Worm (Caenorhabditis elegans) whole organism, L4 larva: ENCODE data around the gene C15C7.4.

Source experiments
- F44E2.7 ChIP-seq: fragments of 200-800 bp; sonication (Bioruptor generic); IDR thresholded peaks from 2 replicates; pipeline ENCODE4 v2.1.2; 2022; ENCODE audit warnings: missing genetic modification characterization, missing compliant biosample characterization
- F49E8.2 ChIP-seq: sonication (generic microtip); optimal IDR thresholded peaks from 2 replicates; lab custom pipeline; 2016; ENCODE audit warnings: missing compliant biosample characterization, mild to moderate bottlenecking, missing genetic modification characterization, borderline replicate concordance
- R02D3.7 ChIP-seq: fragments of 150-350 bp; sonication (generic microtip); optimal IDR thresholded peaks from 3 replicates; lab custom pipeline; 2014; ENCODE audit warnings: missing biosample characterization, missing genetic modification characterization
- T26A8.4 ChIP-seq: fragments of 200-800 bp; sonication (Bioruptor generic); IDR thresholded peaks from 2 replicates; pipeline ENCODE4 v1.3.6; 2022; ENCODE audit warnings: missing genetic modification characterization, missing compliant biosample characterization
- ZK337.2 ChIP-seq: fragments of 200-800 bp; sonication (Bioruptor generic); IDR thresholded peaks from 2 replicates; pipeline ENCODE4 v1.3.6; 2022; ENCODE audit warnings: missing genetic modification reagents, missing genetic modification characterization, missing compliant biosample characterization
- arid-1 ChIP-seq: fragments of 200-800 bp; sonication (Bioruptor generic); conservative IDR thresholded peaks from 2 replicates; pipeline ENCODE4 v1.3.6; 2022; ENCODE audit warnings: missing genetic modification reagents, missing genetic modification characterization, missing compliant biosample characterization
- attf-4 ChIP-seq: sonication (generic microtip); optimal IDR thresholded peaks from 3 replicates; lab custom pipeline; 2017; ENCODE audit warnings: missing biosample characterization, missing genetic modification characterization
- ceh-44 ChIP-seq: fragments of 200-800 bp; sonication (Bioruptor generic); IDR thresholded peaks from 2 replicates; pipeline ENCODE4 v1.3.6; 2022; ENCODE audit warnings: missing genetic modification reagents, missing genetic modification characterization, missing compliant biosample characterization
- ceh-62 ChIP-seq: sonication (generic microtip); optimal IDR thresholded peaks from 2 replicates; lab custom pipeline; 2017; ENCODE audit warnings: missing biosample characterization, missing genetic modification characterization
- ces-1 ChIP-seq: fragments of 150-350 bp; sonication (generic microtip); optimal IDR thresholded peaks from 4 replicates; lab custom pipeline; 2014; ENCODE audit warnings: missing biosample characterization, missing genetic modification reagents, missing genetic modification characterization
- cey-2 ChIP-seq: sonication (generic microtip); optimal IDR thresholded peaks from 3 replicates; lab custom pipeline; 2017; ENCODE audit warnings: missing genetic modification characterization, mild to moderate bottlenecking, missing compliant biosample characterization, antibody characterized with exemption, borderline replicate concordance; ENCODE audit not compliant: insufficient read depth
- ctbp-1 ChIP-seq: fragments of 200-800 bp; sonication (Bioruptor generic); IDR thresholded peaks from 2 replicates; pipeline ENCODE4 v1.3.6; 2022; ENCODE audit warnings: missing genetic modification reagents, missing genetic modification characterization, missing compliant biosample characterization
- daf-16 ChIP-seq, 3 experiments: sonication (generic microtip); optimal IDR thresholded peaks; 2 replicates each; lab custom pipeline; 2016 to 2017; ENCODE audit warnings: missing genetic modification characterization in 3 of 3, missing genetic modification reagents in 3 of 3, mild to moderate bottlenecking in 2 of 3, missing compliant biosample characterization in 2 of 3, missing biosample characterization in 1 of 3, moderate library complexity in 1 of 3
- dmd-8 ChIP-seq: fragments of 200-800 bp; sonication (Bioruptor generic); IDR thresholded peaks from 2 replicates; pipeline ENCODE4 v1.3.6; 2022; ENCODE audit warnings: missing genetic modification characterization, missing compliant biosample characterization
- dve-1 ChIP-seq: sonication (generic microtip); optimal IDR thresholded peaks from 2 replicates; lab custom pipeline; 2017; ENCODE audit warnings: antibody characterized with exemption, mild to moderate bottlenecking, missing genetic modification characterization, missing compliant biosample characterization; ENCODE audit not compliant: insufficient read depth
- fkh-10 ChIP-seq: fragments of 150-350 bp; optimal IDR thresholded peaks from 2 replicates; lab custom pipeline; 2014; ENCODE audit warnings: missing biosample characterization, missing genetic modification reagents, missing genetic modification characterization
- hlh-30 ChIP-seq: sonication (generic microtip); optimal IDR thresholded peaks from 2 replicates; lab custom pipeline; 2017; ENCODE audit warnings: antibody characterized with exemption, mild to moderate bottlenecking, missing genetic modification characterization, missing compliant biosample characterization; ENCODE audit not compliant: insufficient read depth
- hmg-1.1 ChIP-seq: fragments of 200-800 bp; sonication (Bioruptor generic); IDR thresholded peaks from 2 replicates; pipeline ENCODE4 v1.3.6; 2022; ENCODE audit warnings: missing genetic modification reagents, missing genetic modification characterization, missing compliant biosample characterization
- lin-1 ChIP-seq: fragments of 200-800 bp; sonication (Bioruptor generic); IDR thresholded peaks from 2 replicates; pipeline ENCODE4 v1.3.6; 2022; ENCODE audit warnings: missing genetic modification reagents, missing genetic modification characterization, missing compliant biosample characterization
- lin-13 ChIP-seq: fragments of 150-350 bp; optimal IDR thresholded peaks from 2 replicates; lab custom pipeline; 2014; ENCODE audit warnings: missing biosample characterization, missing genetic modification reagents, missing genetic modification characterization
- lin-38 ChIP-seq: fragments of 200-800 bp; sonication (Bioruptor generic); IDR thresholded peaks from 2 replicates; pipeline ENCODE4 v1.3.6; 2022; ENCODE audit warnings: missing genetic modification reagents, missing genetic modification characterization, missing compliant biosample characterization
- lsy-2 ChIP-seq, 2 experiments: fragments of 150-350 bp in 1 of 2; sonication (generic microtip) in 1 of 2; optimal IDR thresholded peaks; 2 replicates each; lab custom pipeline; 2014 to 2017; ENCODE audit warnings: missing biosample characterization in 2 of 2, missing genetic modification characterization in 2 of 2
- mxl-2 ChIP-seq: fragments of 200-800 bp; sonication (Bioruptor generic); conservative IDR thresholded peaks from 2 replicates; pipeline ENCODE4 v1.3.6; 2022; ENCODE audit warnings: missing genetic modification reagents, missing genetic modification characterization, missing compliant biosample characterization
- nhr-11 ChIP-seq: fragments of 150-350 bp; optimal IDR thresholded peaks from 2 replicates; lab custom pipeline; 2014; ENCODE audit warnings: missing biosample characterization, missing genetic modification characterization
- nhr-237 ChIP-seq: sonication (generic microtip); optimal IDR thresholded peaks from 2 replicates; lab custom pipeline; 2017; ENCODE audit warnings: missing biosample characterization, missing genetic modification characterization
- nhr-28 ChIP-seq: fragments of 150-350 bp; optimal IDR thresholded peaks from 2 replicates; lab custom pipeline; 2014; ENCODE audit warnings: missing biosample characterization, missing genetic modification characterization
- nhr-42 ChIP-seq: fragments of 200-800 bp; sonication (Bioruptor generic); IDR thresholded peaks from 2 replicates; pipeline ENCODE4 v1.3.6; 2022; ENCODE audit warnings: missing genetic modification characterization, missing compliant biosample characterization
- nhr-6 ChIP-seq: fragments of 150-350 bp; optimal IDR thresholded peaks from 2 replicates; lab custom pipeline; 2014; ENCODE audit warnings: missing biosample characterization, missing genetic modification characterization
- nhr-76 ChIP-seq: fragments of 150-350 bp; optimal IDR thresholded peaks from 2 replicates; lab custom pipeline; 2014; ENCODE audit warnings: missing biosample characterization, missing genetic modification characterization
- pha-4 ChIP-seq, 2 experiments: fragments of 150-350 bp in 1 of 2; fragments of 200-800 bp in 1 of 2; sonication (Bioruptor generic) in 1 of 2; IDR thresholded peaks in 1 of 2; optimal IDR thresholded peaks in 1 of 2; 2 replicates each; pipeline versions ENCODE4 v1.3.6 to Lab custom; 2014 to 2022; ENCODE audit warnings: missing genetic modification characterization in 2 of 2, missing genetic modification reagents in 2 of 2, missing biosample characterization in 1 of 2, missing compliant biosample characterization in 1 of 2
- pqm-1 ChIP-seq: sonication (generic microtip); optimal IDR thresholded peaks from 2 replicates; lab custom pipeline; 2017; ENCODE audit warnings: missing biosample characterization, missing genetic modification characterization
- rbr-2 ChIP-seq: sonication (generic microtip); optimal IDR thresholded peaks from 2 replicates; lab custom pipeline; 2016; ENCODE audit warnings: missing genotype, missing genetic modification characterization, missing compliant biosample characterization
- set-16 ChIP-seq: fragments of 200-800 bp; sonication (Bioruptor generic); IDR thresholded peaks from 2 replicates; pipeline ENCODE4 v1.3.6; 2022; ENCODE audit warnings: missing genetic modification reagents, missing genetic modification characterization, missing compliant biosample characterization
- snpc-4 ChIP-seq: fragments of 150-350 bp; optimal IDR thresholded peaks from 2 replicates; lab custom pipeline; 2014; ENCODE audit warnings: missing biosample characterization, missing genetic modification characterization
- tag-97 ChIP-seq: fragments of 200-800 bp; sonication (Bioruptor generic); IDR thresholded peaks from 2 replicates; pipeline ENCODE4 v1.3.6; 2022; ENCODE audit warnings: missing genetic modification characterization, missing compliant biosample characterization
- unc-130 ChIP-seq: sonication (generic microtip); optimal IDR thresholded peaks from 2 replicates; lab custom pipeline; 2016; ENCODE audit warnings: missing genetic modification reagents, missing genetic modification characterization, missing compliant biosample characterization
- unc-39 ChIP-seq: sonication (generic microtip); optimal IDR thresholded peaks from 2 replicates; lab custom pipeline; 2017; ENCODE audit warnings: missing biosample characterization, missing genetic modification characterization
- unc-62 ChIP-seq, 3 experiments: fragments of 150-350 bp in 1 of 3; sonication (generic microtip); optimal IDR thresholded peaks in 2 of 3; peaks in 1 of 3; 1 replicate in 1 of 3; 2 replicates in 2 of 3; lab custom pipeline; 2014 to 2017; ENCODE audit warnings: missing biosample characterization in 3 of 3, missing genetic modification characterization in 3 of 3, missing genetic modification reagents in 3 of 3, missing genotype in 1 of 3
- vab-7 ChIP-seq: fragments of 200-800 bp; sonication (Bioruptor generic); IDR thresholded peaks from 2 replicates; pipeline ENCODE4 v1.3.6; 2022; ENCODE audit warnings: missing genetic modification reagents, missing genetic modification characterization, missing compliant biosample characterization
- zag-1 ChIP-seq: fragments of 150-350 bp; optimal IDR thresholded peaks from 2 replicates; lab custom pipeline; 2014; ENCODE audit warnings: missing biosample characterization, missing genetic modification characterization
- zfp-2 ChIP-seq: sonication (generic microtip); optimal IDR thresholded peaks from 2 replicates; lab custom pipeline; 2016; ENCODE audit warnings: mild to moderate bottlenecking, missing genetic modification characterization, missing compliant biosample characterization
- zfp-3 ChIP-seq: fragments of 200-800 bp; sonication (Bioruptor generic); conservative IDR thresholded peaks from 2 replicates; pipeline ENCODE4 v1.3.6; 2022; ENCODE audit warnings: missing genetic modification reagents, missing genetic modification characterization, missing compliant biosample characterization
- zip-11 ChIP-seq: fragments of 200-800 bp; sonication (Bioruptor generic); IDR thresholded peaks from 2 replicates; pipeline ENCODE4 v1.3.6; 2022; ENCODE audit warnings: missing genetic modification characterization, missing compliant biosample characterization
- ztf-7 ChIP-seq: fragments of 150-350 bp; optimal IDR thresholded peaks from 2 replicates; lab custom pipeline; 2014; ENCODE audit warnings: missing biosample characterization, missing genetic modification characterization

C15C7.4 gene

ce11 chrX:3118596-3119287, 26.6 kb upstream of the C15C7.4 start:
- TF ChIP-seq dve-1 (no peak), daf-16 (GFP tag; optimal IDR thresholded peaks at IDR 0.05; lab: Kevin White, UChicago) (no peak), daf-16 (tag; optimal IDR thresholded peaks at IDR 0.05; lab: Kevin White, UChicago) (no peak), hlh-30 (tag; lab: Kevin White, UChicago) (no peak), R02D3.7 (no peak), F44E2.7 (GFP tag; lab: Robert Waterston, UW) (no peak), nhr-76 (tag; lab: Kevin White, UChicago) (no peak), rbr-2 (tag; lab: Kevin White, UChicago) (no peak), set-16 (GFP tag; lab: Robert Waterston, UW) (peak; percentile 55), pqm-1 (tag; lab: Kevin White, UChicago) (no peak), nhr-6 (tag; lab: Kevin White, UChicago) (no peak), unc-62 (GFP tag; optimal IDR thresholded peaks at IDR 0.05 in 1 of 2; lab: Kevin White, UChicago) (peak in 1 of 2 experiments; percentile 94), unc-62 (tag; optimal IDR thresholded peaks at IDR 0.05; lab: Kevin White, UChicago) (no peak)

DNA sequence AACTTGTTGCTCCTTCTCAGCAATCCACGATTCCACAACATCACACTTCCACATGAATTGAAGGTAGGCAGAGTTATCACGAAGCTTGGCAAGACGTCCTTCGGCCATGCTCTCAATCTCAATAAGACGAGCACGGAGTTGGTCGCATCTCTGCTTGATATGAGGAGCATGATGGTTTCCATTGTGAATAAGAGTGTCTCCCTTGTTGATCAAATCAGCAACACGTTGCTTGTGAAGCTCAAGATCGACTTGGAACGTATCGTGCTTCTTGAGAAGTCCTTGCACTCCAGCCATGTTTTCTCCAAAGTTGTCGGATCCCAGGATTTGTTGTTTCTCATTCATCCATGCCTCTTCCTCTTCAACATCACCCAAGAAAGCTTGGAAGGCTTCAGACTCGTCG, 25.8 kb upstream of the C15C7.4 start:
- TF ChIP-seq unc-62 (GFP tag; optimal IDR thresholded peaks at IDR 0.05 in 1 of 2; lab: Kevin White, UChicago) (peak in 1 of 2 experiments; percentile 94), unc-62 (tag; optimal IDR thresholded peaks at IDR 0.05; lab: Kevin White, UChicago) (no peak), set-16 (GFP tag; lab: Robert Waterston, UW) (no peak)
- TF ChIP-seq, all 104 proteins: peak for 1

- TF ChIP-seq nhr-42 (GFP tag; lab: Robert Waterston, UW) (no peak), ceh-44 (GFP tag; lab: Robert Waterston, UW) (no peak), cey-2 (no peak), mxl-2 (GFP tag; lab: Robert Waterston, UW) (no peak), fkh-10 (GFP tag; lab: Kevin White, UChicago) (peak; percentile 44), lin-13 (GFP tag; lab: Kevin White, UChicago) (no peak), unc-39 (tag; lab: Kevin White, UChicago) (no peak), F44E2.7 (GFP tag; lab: Robert Waterston, UW) (no peak), tag-97 (GFP tag; lab: Robert Waterston, UW) (no peak), ctbp-1 (GFP tag; lab: Robert Waterston, UW) (peak; percentile 65), ztf-7 (tag; lab: Kevin White, UChicago) (no peak), ZK337.2 (GFP tag; lab: Robert Waterston, UW) (no peak), ceh-62 (tag; lab: Kevin White, UChicago) (no peak), ces-1 (GFP tag; lab: Kevin White, UChicago) (no peak), zip-11 (GFP tag; lab: Robert Waterston, UW) (no peak), nhr-11 (no peak), attf-4 (tag; lab: Kevin White, UChicago) (no peak), unc-62 (GFP tag; optimal IDR thresholded peaks at IDR 0.05 in 1 of 2; lab: Kevin White, UChicago) (no peak), unc-62 (tag; optimal IDR thresholded peaks at IDR 0.05; lab: Kevin White, UChicago) (no peak), snpc-4 (no peak), pha-4 (GFP tag; IDR thresholded peaks at IDR 0.05; lab: Robert Waterston, UW) (no peak), pha-4 (tag; optimal IDR thresholded peaks at IDR 0.05; lab: Kevin White, UChicago) (no peak), zfp-3 (GFP tag; lab: Robert Waterston, UW) (no peak), unc-130 (no peak), lin-1 (GFP tag; lab: Robert Waterston, UW) (no peak), lsy-2 (tag; optimal IDR thresholded peaks at IDR 0.05; lab: Kevin White, UChicago) (peak in 1 of 2 experiments; percentile 42), vab-7 (no peak), hmg-1.1 (GFP tag; lab: Robert Waterston, UW) (peak; percentile 67), zag-1 (tag; lab: Kevin White, UChicago) (no peak), nhr-28 (no peak), zfp-2 (no peak), lin-38 (GFP tag; lab: Robert Waterston, UW) (0 out of 2 replicates have a peak, but pooled peaks have one; percentile 10), F49E8.2 (tag; lab: Kevin White, UChicago) (no peak), T26A8.4 (GFP tag; lab: Robert Waterston, UW) (no peak), nhr-76 (tag; lab: Kevin White, UChicago) (no peak), nhr-237 (tag; lab: Kevin White, UChicago) (no peak), set-16 (GFP tag; lab: Robert Waterston, UW) (0 out of 2 replicates have a peak, but pooled peaks have one; percentile 16), arid-1 (GFP tag; lab: Robert Waterston, UW) (no peak), dmd-8 (GFP tag; lab: Robert Waterston, UW) (no peak)
These were observed 19.1 kb upstream of the C15C7.4 start for ce11 chrX:3126233-3126632.
